Worm (Caenorhabditis elegans) whole organism, mixed stage, embryonic: ENCODE results near the gene F14D7.3.

Experiments used
- M03D4.4 ChIP-seq: sonication (generic microtip); optimal IDR thresholded peaks from 2 replicates; lab custom pipeline; 2017; ENCODE audit warnings: mild to moderate bottlenecking, missing genetic modification characterization, missing compliant biosample characterization
- bed-3 ChIP-seq: fragments of 200-800 bp; sonication (Bioruptor generic); optimal IDR thresholded peaks from 3 replicates; lab custom pipeline; 2018; ENCODE audit warnings: mild to moderate bottlenecking, missing genetic modification characterization, moderate library complexity, missing compliant biosample characterization
- blmp-1 ChIP-seq: fragments of 150-350 bp; optimal IDR thresholded peaks from 2 replicates; lab custom pipeline; 2014; ENCODE audit warnings: missing biosample characterization, missing genetic modification characterization
- ceh-39 ChIP-seq: fragments of 150-350 bp; optimal IDR thresholded peaks from 2 replicates; lab custom pipeline; 2014; ENCODE audit warnings: missing biosample characterization, missing genetic modification characterization
- ceh-43 ChIP-seq: fragments of 200-800 bp; sonication (Bioruptor generic); optimal IDR thresholded peaks from 2 replicates; lab custom pipeline; 2018; ENCODE audit warnings: mild to moderate bottlenecking, missing genetic modification characterization, moderate library complexity, missing compliant biosample characterization
- ceh-83 ChIP-seq: fragments of 200-800 bp; sonication (Bioruptor generic); optimal IDR thresholded peaks from 2 replicates; lab custom pipeline; 2018; ENCODE audit warnings: mild to moderate bottlenecking, missing genetic modification characterization, missing compliant biosample characterization
- cnd-1 ChIP-seq: fragments of 200-800 bp; sonication (Bioruptor generic); optimal IDR thresholded peaks from 2 replicates; lab custom pipeline; 2018; ENCODE audit warnings: mild to moderate bottlenecking, missing genetic modification characterization, missing compliant biosample characterization
- drap-1 ChIP-seq: fragments of 200-800 bp; sonication (Bioruptor generic); optimal IDR thresholded peaks from 3 replicates; lab custom pipeline; 2018; ENCODE audit warnings: mild to moderate bottlenecking, missing genetic modification characterization, missing compliant biosample characterization
- elt-1 ChIP-seq: sonication (generic microtip); optimal IDR thresholded peaks from 2 replicates; lab custom pipeline; 2017; ENCODE audit warnings: missing genetic modification characterization, mild to moderate bottlenecking, missing compliant biosample characterization, antibody characterized with exemption, moderate library complexity, borderline replicate concordance; ENCODE audit not compliant: insufficient read depth
- elt-3 ChIP-seq: fragments of 150-350 bp; optimal IDR thresholded peaks from 2 replicates; lab custom pipeline; 2014; ENCODE audit warnings: missing biosample characterization, missing genetic modification characterization
- flh-1 ChIP-seq: fragments of 200-800 bp; sonication (Bioruptor generic); optimal IDR thresholded peaks from 2 replicates; lab custom pipeline; 2018; ENCODE audit warnings: mild to moderate bottlenecking, missing genetic modification characterization, moderate library complexity, missing compliant biosample characterization
- ham-2 ChIP-seq: fragments of 200-800 bp; sonication (Bioruptor generic); optimal IDR thresholded peaks from 2 replicates; lab custom pipeline; 2018; ENCODE audit warnings: mild to moderate bottlenecking, missing genetic modification characterization, missing compliant biosample characterization
- hlh-1 ChIP-seq: fragments of 150-350 bp; optimal IDR thresholded peaks from 2 replicates; lab custom pipeline; 2014; ENCODE audit warnings: missing biosample characterization, missing genetic modification reagents, missing genetic modification characterization
- lin-13 ChIP-seq: fragments of 150-350 bp; optimal IDR thresholded peaks from 2 replicates; lab custom pipeline; 2014; ENCODE audit warnings: missing biosample characterization, missing genetic modification characterization
- lin-32 ChIP-seq: fragments of 200-800 bp; sonication (Bioruptor generic); optimal IDR thresholded peaks from 2 replicates; lab custom pipeline; 2018; ENCODE audit warnings: mild to moderate bottlenecking, missing genetic modification characterization, missing compliant biosample characterization
- lsy-2 ChIP-seq: fragments of 150-350 bp; optimal IDR thresholded peaks from 2 replicates; lab custom pipeline; 2014; ENCODE audit warnings: missing biosample characterization, missing genetic modification characterization
- mab-5 ChIP-seq: fragments of 150-350 bp; optimal IDR thresholded peaks from 2 replicates; lab custom pipeline; 2014; ENCODE audit warnings: missing biosample characterization, missing genetic modification characterization
- mep-1 ChIP-seq: fragments of 150-350 bp; optimal IDR thresholded peaks from 2 replicates; lab custom pipeline; 2017; ENCODE audit warnings: missing biosample characterization, missing genetic modification reagents, missing genetic modification characterization, inconsistent platforms
- nhr-12 ChIP-seq: fragments of 150-350 bp; optimal IDR thresholded peaks from 2 replicates; lab custom pipeline; 2014; ENCODE audit warnings: missing biosample characterization, missing genetic modification characterization
- nhr-2 ChIP-seq: fragments of 150-350 bp; optimal IDR thresholded peaks from 2 replicates; lab custom pipeline; 2014; ENCODE audit warnings: missing biosample characterization, missing genetic modification characterization
- nhr-28 ChIP-seq: fragments of 150-350 bp; optimal IDR thresholded peaks from 2 replicates; lab custom pipeline; 2014; ENCODE audit warnings: missing biosample characterization, missing genetic modification characterization
- nhr-76 ChIP-seq: sonication (generic microtip); optimal IDR thresholded peaks from 2 replicates; lab custom pipeline; 2017; ENCODE audit warnings: missing biosample characterization, missing genetic modification characterization
- pha-4 ChIP-seq: fragments of 150-350 bp; optimal IDR thresholded peaks from 2 replicates; lab custom pipeline; 2018; ENCODE audit warnings: missing biosample characterization, missing genetic modification reagents, missing genetic modification characterization
- sem-2 ChIP-seq: fragments of 200-800 bp; sonication (Bioruptor generic); optimal IDR thresholded peaks from 2 replicates; lab custom pipeline; 2018; ENCODE audit warnings: mild to moderate bottlenecking, missing genetic modification characterization, missing compliant biosample characterization
- snpc-4 ChIP-seq: fragments of 150-350 bp; optimal IDR thresholded peaks from 2 replicates; lab custom pipeline; 2014; ENCODE audit warnings: missing biosample characterization, missing genetic modification characterization
- sptf-1 ChIP-seq: sonication (generic microtip); optimal IDR thresholded peaks from 2 replicates; lab custom pipeline; 2017; ENCODE audit warnings: mild to moderate bottlenecking, missing genetic modification characterization, moderate library complexity, missing compliant biosample characterization
- tbx-8 ChIP-seq: fragments of 200-800 bp; sonication (Bioruptor generic); optimal IDR thresholded peaks from 2 replicates; lab custom pipeline; 2018; ENCODE audit warnings: mild to moderate bottlenecking, missing genetic modification characterization, moderate library complexity, missing compliant biosample characterization
- unc-120 ChIP-seq: sonication (generic microtip); optimal IDR thresholded peaks from 2 replicates; lab custom pipeline; 2017; ENCODE audit warnings: missing genetic modification characterization, missing compliant biosample characterization; ENCODE audit not compliant: poor library complexity, severe bottlenecking
- unc-39 ChIP-seq: fragments of 150-350 bp; optimal IDR thresholded peaks from 2 replicates; lab custom pipeline; 2014; ENCODE audit warnings: missing biosample characterization, missing genetic modification characterization
- unc-62 ChIP-seq: fragments of 150-350 bp; optimal IDR thresholded peaks from 2 replicates; lab custom pipeline; 2014; ENCODE audit warnings: missing biosample characterization, missing genetic modification reagents, missing genetic modification characterization
- zip-8 ChIP-seq: fragments of 150-350 bp; optimal IDR thresholded peaks from 2 replicates; lab custom pipeline; 2014; ENCODE audit warnings: missing biosample characterization, missing genetic modification characterization
- ztf-11 ChIP-seq: fragments of 150-350 bp; optimal IDR thresholded peaks from 2 replicates; lab custom pipeline; 2014; ENCODE audit warnings: missing biosample characterization, missing genetic modification characterization

The F14D7.3 gene

DNA sequence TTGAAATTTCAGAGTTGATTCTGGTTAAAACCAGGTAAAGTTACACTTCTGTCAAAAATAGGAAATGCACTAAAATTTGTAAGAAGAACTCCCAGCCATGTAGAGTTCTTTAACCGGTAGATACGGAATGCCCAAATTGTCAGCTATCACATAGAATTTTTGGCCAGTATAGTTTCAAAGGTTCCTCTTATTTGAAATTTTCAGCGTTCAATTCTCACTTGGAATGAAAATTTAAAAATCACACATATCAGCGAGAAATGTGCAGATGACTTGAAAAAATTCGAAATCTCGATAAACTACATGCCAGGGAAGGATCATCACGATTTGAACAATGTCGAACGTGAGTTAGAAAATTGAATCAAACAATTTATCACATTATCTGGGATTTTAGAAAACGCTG, at the start of gene F14D7.3:
Gene F14D7.3, plus strand, starts transcription at position 301 of the 400 bp plus-strand sequence.
- no peak for TF ChIP-seq zip-8 (tag; lab: Kevin White, UChicago)
- no peak for TF ChIP-seq nhr-2
- no peak for TF ChIP-seq lin-32
- no peak for TF ChIP-seq sem-2 (GFP tag; lab: Kevin White, UChicago)
- no peak for TF ChIP-seq unc-39
- no peak for TF ChIP-seq nhr-76 (tag; lab: Kevin White, UChicago)
- TF ChIP-seq ceh-43: no peak
- no peak for TF ChIP-seq lsy-2 (tag; lab: Kevin White, UChicago)
- no peak for TF ChIP-seq ham-2 (GFP tag; lab: Kevin White, UChicago)
- no peak for TF ChIP-seq ceh-83 (GFP tag; lab: Kevin White, UChicago)

DNA sequence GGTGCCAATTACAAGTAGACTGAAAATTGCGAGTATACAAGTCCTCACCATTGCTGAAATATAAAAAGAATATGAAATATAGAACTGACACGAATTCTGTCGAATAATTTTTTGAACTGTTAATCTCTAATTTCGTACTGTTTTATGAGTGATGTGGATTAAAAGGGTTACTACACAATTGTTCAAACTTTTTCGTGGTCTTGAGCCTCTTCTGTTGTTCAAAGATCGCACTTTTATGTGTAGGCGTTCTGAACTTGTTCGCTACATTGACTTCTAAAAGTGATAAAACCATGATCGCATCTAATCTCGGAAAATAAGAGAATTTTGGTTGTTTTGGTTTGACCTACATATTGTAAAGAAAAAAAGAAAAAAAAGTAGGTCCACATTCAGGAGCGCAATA, 48.6 kb upstream of the F14D7.3 start, which contains the start of gene K02E11.4:
Gene K02E11.4, minus strand, starts transcription at position 101 of the 400 bp plus-strand sequence.
- no peak for TF ChIP-seq tbx-8
- TF ChIP-seq lin-13 (tag; lab: Kevin White, UChicago): no peak
- TF ChIP-seq, all 35 proteins: peak for 0

- TF ChIP-seq ztf-11 (tag; lab: Kevin White, UChicago) (no peak), hlh-1 (no peak), snpc-4 (tag; lab: Kevin White, UChicago) (no peak), unc-39 (no peak), unc-62 (GFP tag; lab: Kevin White, UChicago) (no peak), nhr-2 (no peak)
Observed at ce11 chrV:14248654-14249053, 47.9 kb upstream of the F14D7.3 start, which contains the start of gene K02E11.6. Gene K02E11.6 (plus strand): TSS chrV:14248802.

ce11 chrV:14252025-14252424, 44.6 kb upstream of the F14D7.3 start, which contains the start of gene K02E11.5:
Gene K02E11.5 (plus strand): TSS chrV:14252325.
- TF ChIP-seq unc-39: no peak
- TF ChIP-seq bed-3 (GFP tag; lab: Kevin White, UChicago): no peak
- TF ChIP-seq lin-13 (tag; lab: Kevin White, UChicago): no peak
- no peak for TF ChIP-seq mab-5 (tag; lab: Kevin White, UChicago)
- TF ChIP-seq lin-32: no peak
- TF ChIP-seq ham-2 (GFP tag; lab: Kevin White, UChicago): no peak
- TF ChIP-seq hlh-1: no peak
- no peak for TF ChIP-seq mep-1 (tag; lab: Kevin White, UChicago)
- no peak for TF ChIP-seq nhr-12 (tag; lab: Kevin White, UChicago)
- no peak for TF ChIP-seq drap-1

ce11 chrV:14254221-14254620, 42.4 kb upstream of the F14D7.3 start, which contains the start of gene K02E11.7:
Gene K02E11.7 (minus strand): TSS chrV:14254321.
- TF ChIP-seq pha-4 (tag; lab: Kevin White, UChicago) (no peak), ceh-39 (tag; lab: Kevin White, UChicago) (no peak), unc-39 (no peak), nhr-28 (no peak)

DNA sequence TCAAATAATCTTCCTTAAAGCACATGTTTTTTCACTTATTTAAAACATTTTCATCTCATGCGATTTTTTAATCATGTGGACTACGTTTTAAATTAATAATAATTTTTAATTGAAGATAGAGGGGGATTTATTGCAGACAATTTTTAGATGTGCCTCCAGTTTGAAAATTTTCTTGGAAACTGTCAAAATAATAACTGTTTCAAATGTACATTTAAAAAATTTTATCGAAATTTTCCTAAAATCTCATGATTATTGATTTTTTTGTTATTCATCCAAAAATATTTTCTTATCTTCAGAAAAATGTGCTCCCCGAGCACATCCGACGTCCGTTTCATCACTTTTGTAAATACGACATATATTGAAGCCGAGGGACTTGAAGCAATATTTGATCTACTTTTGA, 39.8 kb upstream of the F14D7.3 start, which contains the start of gene sre-8:
Gene sre-8, plus strand, starts transcription at position 301 of the 400 bp plus-strand sequence.
- no peak for TF ChIP-seq bed-3 (GFP tag; lab: Kevin White, UChicago)
- no peak for TF ChIP-seq pha-4 (tag; lab: Kevin White, UChicago)
- TF ChIP-seq ham-2 (GFP tag; lab: Kevin White, UChicago): no peak
- no peak for TF ChIP-seq ztf-11 (tag; lab: Kevin White, UChicago)
- TF ChIP-seq nhr-76 (tag; lab: Kevin White, UChicago): no peak
- no peak for TF ChIP-seq ceh-43
- no peak for TF ChIP-seq unc-62 (GFP tag; lab: Kevin White, UChicago)
- no peak for TF ChIP-seq lsy-2 (tag; lab: Kevin White, UChicago)
- no peak for TF ChIP-seq elt-1 (tag; lab: Kevin White, UChicago)
- no peak for TF ChIP-seq lin-13 (tag; lab: Kevin White, UChicago)
- no peak for TF ChIP-seq snpc-4 (tag; lab: Kevin White, UChicago)
- no peak for TF ChIP-seq M03D4.4 (tag; lab: Kevin White, UChicago)

- no peak for TF ChIP-seq lin-32
- TF ChIP-seq elt-1 (tag; lab: Kevin White, UChicago): no peak
- TF ChIP-seq unc-120 (tag; lab: Kevin White, UChicago): no peak
- no peak for TF ChIP-seq unc-62 (GFP tag; lab: Kevin White, UChicago)
- TF ChIP-seq ceh-39 (tag; lab: Kevin White, UChicago): no peak
- no peak for TF ChIP-seq cnd-1
- TF ChIP-seq elt-3 (tag; lab: Kevin White, UChicago): no peak
- no peak for TF ChIP-seq M03D4.4 (tag; lab: Kevin White, UChicago)
- TF ChIP-seq bed-3 (GFP tag; lab: Kevin White, UChicago): no peak
- no peak for TF ChIP-seq flh-1
- TF ChIP-seq blmp-1 (tag; lab: Kevin White, UChicago): no peak
- TF ChIP-seq nhr-12 (tag; lab: Kevin White, UChicago): no peak
- no peak for TF ChIP-seq sptf-1 (tag; lab: Kevin White, UChicago)
- TF ChIP-seq nhr-28: no peak
- no peak for TF ChIP-seq lsy-2 (tag; lab: Kevin White, UChicago)
- no peak for TF ChIP-seq mab-5 (tag; lab: Kevin White, UChicago)
- TF ChIP-seq drap-1: no peak
- TF ChIP-seq hlh-1: no peak
- TF ChIP-seq nhr-76 (tag; lab: Kevin White, UChicago): no peak
Observed at ce11 chrV:14260831-14261230, 35.8 kb upstream of the F14D7.3 start, which contains the start of gene F40G12.2. Gene F40G12.2 (minus strand): TSS chrV:14260931.
